Fruit fly (Drosophila melanogaster): ENCODE results near the gene Srrm234.
A peak's percentile ranks its signal among the peaks of the same experiment; 100 is the strongest.

Gene Srrm234

dm6 chr3L:1664876-1665275 lies at the start of gene Srrm234, which contains the start of gene CG7974:
Gene Srrm234, minus strand, starts transcription at chr3L:1665064.
Gene CG7974, plus strand, starts transcription at chr3L:1665138.
- peak; percentile 15 for TF ChIP-seq CG17801 (GFP tag; optimal IDR thresholded peaks at IDR 0.05; ENCODE audit: partially characterized antibody)

- TF ChIP-seq CG17801 (GFP tag; optimal IDR thresholded peaks at IDR 0.05; ENCODE audit: partially characterized antibody) = no peak
These were observed 46.4 kb upstream of the Srrm234 start for dm6 chr3L:1711218-1711617.

- no peak for TF ChIP-seq CG17801 (GFP tag; optimal IDR thresholded peaks at IDR 0.05; ENCODE audit: partially characterized antibody)
These were observed 45.7 kb upstream of the Srrm234 start for dm6 chr3L:1710562-1710961.

- no peak for TF ChIP-seq CG17801 (GFP tag; optimal IDR thresholded peaks at IDR 0.05; ENCODE audit: partially characterized antibody)
These were observed 44.3 kb upstream of the Srrm234 start for dm6 chr3L:1709161-1709560.

dm6 chr3L:1702367-1702927 lies 37.6 kb upstream of the Srrm234 start, which contains the start of gene CG13931:
Gene CG13931, minus strand, starts transcription at chr3L:1702407.
- no peak for TF ChIP-seq CG17801 (GFP tag; optimal IDR thresholded peaks at IDR 0.05; ENCODE audit: partially characterized antibody)

dm6 chr3L:1694317-1694716 lies 29.5 kb upstream of the Srrm234 start, which contains the start of gene CG12011:
Gene CG12011, plus strand, starts transcription at chr3L:1694617.
- no peak for TF ChIP-seq CG17801 (GFP tag; optimal IDR thresholded peaks at IDR 0.05; ENCODE audit: partially characterized antibody)

- TF ChIP-seq CG17801 (GFP tag; optimal IDR thresholded peaks at IDR 0.05; ENCODE audit: partially characterized antibody) = no peak
These were observed 28.0 kb upstream of the Srrm234 start for dm6 chr3L:1692859-1693258.

dm6 chr3L:1692122-1692786 lies 27.4 kb upstream of the Srrm234 start:
- no peak for TF ChIP-seq CG17801 (GFP tag; optimal IDR thresholded peaks at IDR 0.05; ENCODE audit: partially characterized antibody)

dm6 chr3L:1690727-1691413 lies 26.0 kb upstream of the Srrm234 start:
- TF ChIP-seq CG17801 (GFP tag; optimal IDR thresholded peaks at IDR 0.05; ENCODE audit: partially characterized antibody) = no peak

dm6 chr3L:1688569-1688968 lies 23.7 kb upstream of the Srrm234 start:
- TF ChIP-seq CG17801 (GFP tag; optimal IDR thresholded peaks at IDR 0.05; ENCODE audit: partially characterized antibody) = no peak

- TF ChIP-seq CG17801 (GFP tag; optimal IDR thresholded peaks at IDR 0.05; ENCODE audit: partially characterized antibody) = no peak
These were observed 23.3 kb upstream of the Srrm234 start for dm6 chr3L:1688161-1688560.

- TF ChIP-seq CG17801 (GFP tag; optimal IDR thresholded peaks at IDR 0.05; ENCODE audit: partially characterized antibody) = no peak
These were observed 18.2 kb upstream of the Srrm234 start for dm6 chr3L:1683091-1683490.

- no peak for TF ChIP-seq CG17801 (GFP tag; optimal IDR thresholded peaks at IDR 0.05; ENCODE audit: partially characterized antibody)
These were observed 14.5 kb upstream of the Srrm234 start for dm6 chr3L:1679394-1679793.

- no peak for TF ChIP-seq CG17801 (GFP tag; optimal IDR thresholded peaks at IDR 0.05; ENCODE audit: partially characterized antibody)
These were observed 11.4 kb upstream of the Srrm234 start for dm6 chr3L:1676222-1676621.

- TF ChIP-seq CG17801 (GFP tag; optimal IDR thresholded peaks at IDR 0.05; ENCODE audit: partially characterized antibody) = no peak
These were observed 10.4 kb upstream of the Srrm234 start for dm6 chr3L:1675242-1675641.

dm6 chr3L:1674381-1674780 lies 9.5 kb upstream of the Srrm234 start, which contains the start of gene CG7991:
Gene CG7991, plus strand, starts transcription at chr3L:1674709.
- TF ChIP-seq CG17801 (GFP tag; optimal IDR thresholded peaks at IDR 0.05; ENCODE audit: partially characterized antibody) = no peak

Data from ovary, adult (tissue).